Worm (Caenorhabditis elegans) whole organism, L4 larva: Measurements from ENCODE around the gene Y48C3A.20.
A peak's percentile ranks its signal among the peaks of the same experiment; 100 is the strongest.

ENCODE experiments used
- F44E2.7 ChIP-seq: fragments of 200-800 bp; sonication (Bioruptor generic); IDR thresholded peaks from 2 replicates; pipeline ENCODE4 v2.1.2; 2022; ENCODE audit warnings: missing genetic modification characterization, missing compliant biosample characterization
- R02D3.7 ChIP-seq: fragments of 150-350 bp; sonication (generic microtip); optimal IDR thresholded peaks from 3 replicates; lab custom pipeline; 2014; ENCODE audit warnings: missing biosample characterization, missing genetic modification characterization
- T26A8.4 ChIP-seq: fragments of 200-800 bp; sonication (Bioruptor generic); IDR thresholded peaks from 2 replicates; pipeline ENCODE4 v1.3.6; 2022; ENCODE audit warnings: missing genetic modification characterization, missing compliant biosample characterization
- Y5F2A.4 ChIP-seq: fragments of 200-800 bp; sonication (Bioruptor generic); optimal IDR thresholded peaks from 2 replicates; lab custom pipeline; 2018; ENCODE audit warnings: mild to moderate bottlenecking, missing genetic modification characterization, missing compliant biosample characterization
- Y75B8A.6 ChIP-seq: fragments of 200-800 bp; sonication (Bioruptor generic); IDR thresholded peaks from 2 replicates; pipeline ENCODE4 v1.3.6; 2022; ENCODE audit warnings: missing genetic modification reagents, missing genetic modification characterization, missing compliant biosample characterization
- ZK337.2 ChIP-seq: fragments of 200-800 bp; sonication (Bioruptor generic); IDR thresholded peaks from 2 replicates; pipeline ENCODE4 v1.3.6; 2022; ENCODE audit warnings: missing genetic modification reagents, missing genetic modification characterization, missing compliant biosample characterization
- ZK546.5 ChIP-seq, 2 experiments: sonication (generic microtip); optimal IDR thresholded peaks; 2 replicates each; lab custom pipeline; 2017; ENCODE audit warnings: missing biosample characterization in 2 of 2, missing genetic modification characterization in 2 of 2
- aha-1 ChIP-seq: fragments of 150-350 bp; peaks from one replicate; lab custom pipeline; 2014; ENCODE audit warnings: missing biosample characterization, missing genetic modification characterization
- aly-2 ChIP-seq: sonication (generic microtip); optimal IDR thresholded peaks from 2 replicates; lab custom pipeline; 2018; ENCODE audit warnings: missing biosample characterization, missing genetic modification characterization
- arid-1 ChIP-seq: fragments of 200-800 bp; sonication (Bioruptor generic); conservative IDR thresholded peaks from 2 replicates; pipeline ENCODE4 v1.3.6; 2022; ENCODE audit warnings: missing genetic modification reagents, missing genetic modification characterization, missing compliant biosample characterization
- attf-4 ChIP-seq: sonication (generic microtip); optimal IDR thresholded peaks from 3 replicates; lab custom pipeline; 2017; ENCODE audit warnings: missing biosample characterization, missing genetic modification characterization
- ceh-82 ChIP-seq: sonication (generic microtip); optimal IDR thresholded peaks from 2 replicates; lab custom pipeline; 2017; ENCODE audit warnings: missing biosample characterization, missing genetic modification characterization
- ces-1 ChIP-seq: fragments of 150-350 bp; sonication (generic microtip); optimal IDR thresholded peaks from 4 replicates; lab custom pipeline; 2014; ENCODE audit warnings: missing biosample characterization, missing genetic modification reagents, missing genetic modification characterization
- ctbp-1 ChIP-seq: fragments of 200-800 bp; sonication (Bioruptor generic); IDR thresholded peaks from 2 replicates; pipeline ENCODE4 v1.3.6; 2022; ENCODE audit warnings: missing genetic modification reagents, missing genetic modification characterization, missing compliant biosample characterization
- daf-8 ChIP-seq: fragments of 200-800 bp; sonication (Bioruptor generic); IDR thresholded peaks from 2 replicates; pipeline ENCODE4 v1.3.6; 2022; ENCODE audit warnings: missing genetic modification characterization, missing compliant biosample characterization
- dmd-9 ChIP-seq: fragments of 200-800 bp; sonication (Bioruptor generic); IDR thresholded peaks from 2 replicates; pipeline ENCODE4 v1.3.6; 2022; ENCODE audit warnings: missing genetic modification reagents, missing genetic modification characterization, missing compliant biosample characterization
- dpl-1 ChIP-seq: fragments of 150-350 bp; optimal IDR thresholded peaks from 2 replicates; lab custom pipeline; 2014; ENCODE audit warnings: missing biosample characterization, missing genetic modification reagents, missing genetic modification characterization
- duxl-1 ChIP-seq: sonication (generic microtip); optimal IDR thresholded peaks from 2 replicates; lab custom pipeline; 2016; ENCODE audit warnings: mild to moderate bottlenecking, missing genetic modification characterization, moderate library complexity, missing compliant biosample characterization; ENCODE audit not compliant: poor library complexity
- egl-27 ChIP-seq: sonication (generic microtip); optimal IDR thresholded peaks from 3 replicates; lab custom pipeline; 2017; ENCODE audit warnings: missing biosample characterization, missing genetic modification reagents, missing genetic modification characterization
- egl-43 ChIP-seq: fragments of 200-800 bp; sonication (Bioruptor generic); IDR thresholded peaks from 2 replicates; pipeline ENCODE4 v1.3.6; 2022; ENCODE audit warnings: missing genetic modification reagents, missing genetic modification characterization, missing compliant biosample characterization
- fkh-10 ChIP-seq: fragments of 150-350 bp; optimal IDR thresholded peaks from 2 replicates; lab custom pipeline; 2014; ENCODE audit warnings: missing biosample characterization, missing genetic modification reagents, missing genetic modification characterization
- hif-1 ChIP-seq, 2 experiments: sonication (generic microtip); optimal IDR thresholded peaks; 2 replicates each; lab custom pipeline; 2016 to 2017; ENCODE audit warnings: missing compliant biosample characterization in 2 of 2, missing genetic modification characterization in 2 of 2, missing genetic modification reagents in 2 of 2, missing genotype in 2 of 2, mild to moderate bottlenecking in 1 of 2
- hlh-11 ChIP-seq: fragments of 200-800 bp; sonication (Bioruptor generic); optimal IDR thresholded peaks from 2 replicates; lab custom pipeline; 2018; ENCODE audit warnings: mild to moderate bottlenecking, missing genetic modification characterization, missing compliant biosample characterization
- lin-1 ChIP-seq: fragments of 200-800 bp; sonication (Bioruptor generic); IDR thresholded peaks from 2 replicates; pipeline ENCODE4 v1.3.6; 2022; ENCODE audit warnings: missing genetic modification reagents, missing genetic modification characterization, missing compliant biosample characterization
- lin-13 ChIP-seq: fragments of 150-350 bp; optimal IDR thresholded peaks from 2 replicates; lab custom pipeline; 2014; ENCODE audit warnings: missing biosample characterization, missing genetic modification reagents, missing genetic modification characterization
- lin-15B ChIP-seq: fragments of 150-350 bp; sonication (generic microtip); optimal IDR thresholded peaks from 3 replicates; lab custom pipeline; 2014; ENCODE audit warnings: missing biosample characterization, missing genetic modification characterization
- lin-29 ChIP-seq: fragments of 200-800 bp; sonication (Bioruptor generic); IDR thresholded peaks from 2 replicates; pipeline ENCODE4 v1.3.6; 2022; ENCODE audit warnings: missing genetic modification reagents, missing genetic modification characterization, missing compliant biosample characterization
- lsy-2 ChIP-seq, 2 experiments: fragments of 150-350 bp in 1 of 2; sonication (generic microtip) in 1 of 2; optimal IDR thresholded peaks; 2 replicates each; lab custom pipeline; 2014 to 2017; ENCODE audit warnings: missing biosample characterization in 2 of 2, missing genetic modification characterization in 2 of 2
- madf-9 ChIP-seq: fragments of 200-800 bp; sonication (Bioruptor generic); conservative IDR thresholded peaks from 2 replicates; pipeline ENCODE4 v1.3.6; 2022; ENCODE audit warnings: missing genetic modification reagents, missing genetic modification characterization, missing compliant biosample characterization
- mdl-1 ChIP-seq, 2 experiments: fragments of 150-350 bp in 1 of 2; sonication (generic microtip) in 1 of 2; optimal IDR thresholded peaks; 2 replicates each; lab custom pipeline; 2014 to 2017; ENCODE audit warnings: missing biosample characterization in 2 of 2, missing genetic modification characterization in 2 of 2
- mdt-29 ChIP-seq: fragments of 200-800 bp; sonication (Bioruptor generic); IDR thresholded peaks from 2 replicates; pipeline ENCODE4 v1.3.6; 2022; ENCODE audit warnings: missing genetic modification reagents, missing genetic modification characterization, missing compliant biosample characterization
- mep-1 ChIP-seq: fragments of 150-350 bp; sonication (generic microtip); optimal IDR thresholded peaks from 3 replicates; lab custom pipeline; 2014; ENCODE audit warnings: missing biosample characterization, missing genetic modification characterization
- mes-2 ChIP-seq: sonication (generic microtip); optimal IDR thresholded peaks from 2 replicates; lab custom pipeline; 2016; ENCODE audit warnings: missing genotype, mild to moderate bottlenecking, missing genetic modification characterization, missing compliant biosample characterization; ENCODE audit not compliant: poor library complexity, severe bottlenecking
- mxl-3 ChIP-seq: fragments of 200-800 bp; sonication (Bioruptor generic); optimal IDR thresholded peaks from 2 replicates; lab custom pipeline; 2018; ENCODE audit warnings: mild to moderate bottlenecking, missing genetic modification characterization, missing compliant biosample characterization
- nhr-10 ChIP-seq: fragments of 150-350 bp; optimal IDR thresholded peaks from 2 replicates; lab custom pipeline; 2014; ENCODE audit warnings: missing biosample characterization, missing genetic modification characterization
- nhr-11 ChIP-seq: fragments of 150-350 bp; optimal IDR thresholded peaks from 2 replicates; lab custom pipeline; 2014; ENCODE audit warnings: missing biosample characterization, missing genetic modification characterization
- nhr-111 ChIP-seq: fragments of 200-800 bp; sonication (Bioruptor generic); optimal IDR thresholded peaks from 2 replicates; lab custom pipeline; 2018; ENCODE audit warnings: mild to moderate bottlenecking, missing genetic modification characterization, missing compliant biosample characterization
- nhr-28 ChIP-seq: fragments of 150-350 bp; optimal IDR thresholded peaks from 2 replicates; lab custom pipeline; 2014; ENCODE audit warnings: missing biosample characterization, missing genetic modification characterization
- nhr-48 ChIP-seq: sonication (generic microtip); optimal IDR thresholded peaks from 2 replicates; lab custom pipeline; 2016; ENCODE audit warnings: mild to moderate bottlenecking, missing genetic modification characterization, missing compliant biosample characterization
- pha-4 ChIP-seq, 2 experiments: fragments of 150-350 bp in 1 of 2; fragments of 200-800 bp in 1 of 2; sonication (Bioruptor generic) in 1 of 2; IDR thresholded peaks in 1 of 2; optimal IDR thresholded peaks in 1 of 2; 2 replicates each; pipeline versions ENCODE4 v1.3.6 to Lab custom; 2014 to 2022; ENCODE audit warnings: missing genetic modification characterization in 2 of 2, missing genetic modification reagents in 2 of 2, missing biosample characterization in 1 of 2, missing compliant biosample characterization in 1 of 2
- pqm-1 ChIP-seq: sonication (generic microtip); optimal IDR thresholded peaks from 2 replicates; lab custom pipeline; 2017; ENCODE audit warnings: missing biosample characterization, missing genetic modification characterization
- rbr-2 ChIP-seq: sonication (generic microtip); optimal IDR thresholded peaks from 2 replicates; lab custom pipeline; 2016; ENCODE audit warnings: missing genotype, missing genetic modification characterization, missing compliant biosample characterization
- saeg-2 ChIP-seq: fragments of 200-800 bp; sonication (Bioruptor generic); IDR thresholded peaks from 2 replicates; pipeline ENCODE4 v1.3.6; 2022; ENCODE audit warnings: missing genetic modification reagents, missing genetic modification characterization, missing compliant biosample characterization
- skn-1 ChIP-seq: fragments of 150-350 bp; optimal IDR thresholded peaks from 2 replicates; lab custom pipeline; 2014; ENCODE audit warnings: missing biosample characterization, missing genetic modification characterization
- snpc-1.2 ChIP-seq: fragments of 200-800 bp; sonication (Bioruptor generic); IDR thresholded peaks from 2 replicates; pipeline ENCODE4 v1.3.6; 2022; ENCODE audit warnings: missing genetic modification reagents, missing genetic modification characterization, missing compliant biosample characterization
- spr-3 ChIP-seq: fragments of 200-800 bp; sonication (Bioruptor generic); optimal IDR thresholded peaks from 2 replicates; lab custom pipeline; 2018; ENCODE audit warnings: mild to moderate bottlenecking, missing genetic modification characterization, missing compliant biosample characterization
- tag-97 ChIP-seq: fragments of 200-800 bp; sonication (Bioruptor generic); IDR thresholded peaks from 2 replicates; pipeline ENCODE4 v1.3.6; 2022; ENCODE audit warnings: missing genetic modification characterization, missing compliant biosample characterization
- vab-7 ChIP-seq: fragments of 200-800 bp; sonication (Bioruptor generic); IDR thresholded peaks from 2 replicates; pipeline ENCODE4 v1.3.6; 2022; ENCODE audit warnings: missing genetic modification reagents, missing genetic modification characterization, missing compliant biosample characterization
- zag-1 ChIP-seq: fragments of 150-350 bp; optimal IDR thresholded peaks from 2 replicates; lab custom pipeline; 2014; ENCODE audit warnings: missing biosample characterization, missing genetic modification characterization
- zfp-2 ChIP-seq: sonication (generic microtip); optimal IDR thresholded peaks from 2 replicates; lab custom pipeline; 2016; ENCODE audit warnings: mild to moderate bottlenecking, missing genetic modification characterization, missing compliant biosample characterization
- zfp-3 ChIP-seq: fragments of 200-800 bp; sonication (Bioruptor generic); conservative IDR thresholded peaks from 2 replicates; pipeline ENCODE4 v1.3.6; 2022; ENCODE audit warnings: missing genetic modification reagents, missing genetic modification characterization, missing compliant biosample characterization
- ztf-7 ChIP-seq: fragments of 150-350 bp; optimal IDR thresholded peaks from 2 replicates; lab custom pipeline; 2014; ENCODE audit warnings: missing biosample characterization, missing genetic modification characterization

Gene Y48C3A.20

ce11 chrII:13369231-13369630 lies at the start of gene Y48C3A.20:
Gene Y48C3A.20, plus strand, starts transcription at chrII:13369607.
- TF ChIP-seq zag-1 (tag; lab: Kevin White, UChicago), result no peak
- TF ChIP-seq egl-27 (tag; lab: Kevin White, UChicago), result no peak
- no peak for TF ChIP-seq lin-29
- TF ChIP-seq ctbp-1 (GFP tag; lab: Robert Waterston, UW), result no peak; the same call in 1 of the 2 replicates
- no peak for TF ChIP-seq zfp-2 (tag; lab: Kevin White, UChicago)
- no peak for TF ChIP-seq zfp-3 (GFP tag; lab: Robert Waterston, UW)
- TF ChIP-seq nhr-111, result no peak
- no peak for TF ChIP-seq ceh-82 (tag; lab: Kevin White, UChicago)
- no peak for TF ChIP-seq arid-1 (GFP tag; lab: Robert Waterston, UW)
- peak in 1 of 2 experiments; percentile 87 for TF ChIP-seq lsy-2 (tag; optimal IDR thresholded peaks at IDR 0.05; lab: Kevin White, UChicago)
- TF ChIP-seq aha-1, result peak; percentile 46
- no peak for TF ChIP-seq lin-15B
- no peak for TF ChIP-seq ces-1 (GFP tag; lab: Kevin White, UChicago)
- TF ChIP-seq mes-2 (tag; lab: Kevin White, UChicago), result no peak
- no peak for TF ChIP-seq skn-1
- TF ChIP-seq fkh-10, result no peak
- peak; percentile 47 for TF ChIP-seq rbr-2 (tag; lab: Kevin White, UChicago)
- TF ChIP-seq attf-4 (tag; lab: Kevin White, UChicago), result no peak
- no peak for TF ChIP-seq nhr-10 (tag; lab: Kevin White, UChicago)
- no peak for TF ChIP-seq Y75B8A.6 (GFP tag; lab: Robert Waterston, UW)
- TF ChIP-seq ztf-7, result peak; percentile 64
- TF ChIP-seq pqm-1, result no peak
- peak; percentile 81 for TF ChIP-seq dpl-1 (GFP tag; lab: Kevin White, UChicago)
- no peak for TF ChIP-seq ZK337.2 (GFP tag; lab: Robert Waterston, UW)
- no peak for TF ChIP-seq spr-3 (GFP tag; lab: Kevin White, UChicago)
- TF ChIP-seq hlh-11 (tag; lab: Kevin White, UChicago), result no peak
- no peak for TF ChIP-seq madf-9 (GFP tag; lab: Robert Waterston, UW)
- TF ChIP-seq saeg-2 (GFP tag; lab: Robert Waterston, UW), result no peak
- TF ChIP-seq R02D3.7 (tag; lab: Kevin White, UChicago), result no peak
- no peak for TF ChIP-seq mdl-1 (tag; optimal IDR thresholded peaks at IDR 0.05; lab: Kevin White, UChicago)
- no peak for TF ChIP-seq ZK546.5 (tag; optimal IDR thresholded peaks at IDR 0.05; lab: Kevin White, UChicago)
- peak; percentile 73 for TF ChIP-seq mep-1 (tag; lab: Kevin White, UChicago)
- no peak for TF ChIP-seq dmd-9
- no peak for TF ChIP-seq Y5F2A.4 (GFP tag; lab: Kevin White, UChicago)
- no peak for TF ChIP-seq hif-1 (tag; optimal IDR thresholded peaks at IDR 0.05; lab: Kevin White, UChicago)
- TF ChIP-seq nhr-11 (tag; lab: Kevin White, UChicago), result no peak
- 0 out of 2 replicates have a peak, but pooled peaks have one; percentile 36 for TF ChIP-seq pha-4 (GFP tag; IDR thresholded peaks at IDR 0.05; lab: Robert Waterston, UW)
- peak; percentile 82 for TF ChIP-seq pha-4 (tag; optimal IDR thresholded peaks at IDR 0.05; lab: Kevin White, UChicago)
- TF ChIP-seq duxl-1, result no peak
- no peak for TF ChIP-seq daf-8 (GFP tag; lab: Robert Waterston, UW)
- TF ChIP-seq T26A8.4 (GFP tag; lab: Robert Waterston, UW), result no peak
- peak; percentile 33 for TF ChIP-seq nhr-28 (tag; lab: Kevin White, UChicago)
- no peak for TF ChIP-seq F44E2.7
- TF ChIP-seq aly-2 (tag; lab: Kevin White, UChicago), result no peak
- TF ChIP-seq mxl-3 (GFP tag; lab: Kevin White, UChicago), result no peak
- TF ChIP-seq tag-97 (GFP tag; lab: Robert Waterston, UW), result no peak
- TF ChIP-seq lin-13 (GFP tag; lab: Kevin White, UChicago), result peak; percentile 20
- TF ChIP-seq nhr-48 (tag; lab: Kevin White, UChicago), result no peak
- no peak for TF ChIP-seq lin-1 (GFP tag; lab: Robert Waterston, UW)
- no peak for TF ChIP-seq egl-43 (GFP tag; lab: Robert Waterston, UW)
- TF ChIP-seq snpc-1.2, result peak; percentile 59; the same call in 1 of the 2 replicates
- no peak for TF ChIP-seq mdt-29 (GFP tag; lab: Robert Waterston, UW)
- no peak for TF ChIP-seq vab-7 (GFP tag; lab: Robert Waterston, UW)
